Fruit fly (Drosophila melanogaster): Measurements from ENCODE around the gene RpL35.

The RpL35 gene

DNA sequence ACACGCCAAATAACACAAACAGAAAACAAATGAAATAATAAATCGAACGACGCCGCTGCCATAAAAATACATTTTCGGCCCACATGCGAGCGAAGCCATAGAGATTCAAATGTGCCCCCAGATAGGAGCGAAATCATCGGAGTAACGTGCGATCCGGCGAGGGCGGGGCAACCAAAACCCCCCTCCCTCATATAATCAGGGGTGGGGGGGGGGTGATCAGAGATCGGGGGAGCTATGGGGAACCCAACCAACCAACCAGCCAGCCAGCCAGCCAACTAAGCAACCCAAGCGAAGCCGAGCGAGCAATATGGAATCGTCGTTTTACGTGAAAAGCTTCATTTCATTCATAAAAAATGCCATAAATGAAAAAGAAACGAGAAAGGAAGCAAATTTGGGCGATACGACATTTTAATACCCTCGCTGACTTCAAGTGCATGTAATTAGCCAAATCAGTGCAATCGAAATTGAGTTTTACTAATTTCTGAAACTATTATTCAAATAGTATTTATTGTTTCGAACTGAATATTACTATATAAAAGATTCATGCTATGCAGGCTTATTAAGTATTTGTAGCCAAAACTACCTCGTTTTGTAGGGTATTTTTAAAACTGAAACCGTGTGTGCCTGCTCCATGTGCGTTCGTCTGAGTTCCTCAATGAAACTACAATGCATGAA, 27.8 kb downstream of the RpL35 start:
- TF ChIP-seq CTCF (optimal IDR thresholded peaks at IDR 0.05) = no peak
- no peak for TF ChIP-seq CG8478 (optimal IDR thresholded peaks at IDR 0.05)

dm6 chrX:5705097-5705496, 32.9 kb downstream of the RpL35 start:
- TF ChIP-seq CTCF (optimal IDR thresholded peaks at IDR 0.05) (no peak), CG8478 (optimal IDR thresholded peaks at IDR 0.05) (no peak)

- TF ChIP-seq CTCF (optimal IDR thresholded peaks at IDR 0.05) (no peak), CG8478 (optimal IDR thresholded peaks at IDR 0.05) (no peak)
These were observed 33.7 kb downstream of the RpL35 start for dm6 chrX:5705899-5706312.

- TF ChIP-seq CTCF (optimal IDR thresholded peaks at IDR 0.05) (no peak), CG8478 (optimal IDR thresholded peaks at IDR 0.05) (no peak)
These were observed 40.8 kb downstream of the RpL35 start for dm6 chrX:5712966-5713365.

DNA sequence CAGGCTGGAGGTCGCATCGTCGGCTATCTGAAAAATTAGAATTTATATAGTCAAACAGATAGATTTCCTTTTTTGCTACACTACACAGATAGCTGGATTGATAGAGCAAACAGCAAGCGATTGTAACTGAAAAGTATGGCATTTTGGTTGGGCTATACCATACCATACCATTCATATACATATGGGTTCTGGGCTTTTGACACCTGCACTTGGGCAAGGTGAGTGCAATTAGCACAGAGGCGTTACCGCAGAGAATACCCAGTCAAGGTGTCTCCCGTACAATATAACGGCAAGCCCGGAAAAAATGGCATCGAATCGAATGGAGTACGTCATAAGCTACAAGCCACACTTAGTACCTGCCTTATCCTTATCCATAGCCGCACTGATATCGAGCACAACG, 42.6 kb downstream of the RpL35 start:
- no peak for TF ChIP-seq CG8478 (optimal IDR thresholded peaks at IDR 0.05)
- TF ChIP-seq CTCF (optimal IDR thresholded peaks at IDR 0.05) = no peak

- no peak for TF ChIP-seq CG8478 (optimal IDR thresholded peaks at IDR 0.05)
- TF ChIP-seq CTCF (optimal IDR thresholded peaks at IDR 0.05) = no peak
These were observed 43.4 kb downstream of the RpL35 start for dm6 chrX:5715455-5716227.

DNA sequence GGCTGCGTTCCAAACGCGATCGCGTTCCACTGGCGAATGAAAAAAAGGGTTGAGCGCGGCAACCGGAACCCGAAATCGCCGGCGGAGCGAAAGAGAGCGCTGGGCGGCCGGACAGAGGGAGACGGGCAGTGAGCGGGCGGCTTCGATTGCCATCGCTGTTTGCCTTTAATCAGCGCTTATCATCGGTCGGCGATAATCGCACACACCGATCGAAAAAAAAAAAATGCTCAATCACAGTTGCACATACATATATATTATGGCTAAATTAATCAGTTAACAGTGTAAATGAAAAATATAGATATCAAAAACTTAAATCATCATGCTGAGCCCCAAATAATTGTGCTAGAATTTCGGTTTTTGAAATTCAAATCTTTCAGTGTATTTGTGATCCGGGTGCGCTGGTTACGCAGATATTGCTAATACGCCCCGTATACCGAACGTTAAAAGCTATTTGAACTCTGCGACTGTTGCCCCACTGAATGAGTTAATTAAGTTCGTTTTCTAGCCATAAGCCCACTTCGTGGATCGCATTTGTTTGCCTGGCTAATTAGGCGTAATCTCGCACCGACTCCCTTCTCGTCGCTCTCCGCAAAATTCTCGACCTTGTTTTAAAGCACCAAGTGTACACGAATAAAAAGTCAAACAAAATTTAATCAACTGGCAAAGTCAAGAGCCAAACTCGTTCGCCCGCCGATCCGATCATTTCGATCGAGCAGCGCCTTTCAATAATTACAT, 45.7 kb downstream of the RpL35 start, which contains the start of gene CG33080:
TSS of gene CG33080 (minus strand) at position 38 of the 735 bp plus-strand sequence.
- TF ChIP-seq CG8478 (optimal IDR thresholded peaks at IDR 0.05) = no peak
- TF ChIP-seq CTCF (optimal IDR thresholded peaks at IDR 0.05) = no peak

DNA sequence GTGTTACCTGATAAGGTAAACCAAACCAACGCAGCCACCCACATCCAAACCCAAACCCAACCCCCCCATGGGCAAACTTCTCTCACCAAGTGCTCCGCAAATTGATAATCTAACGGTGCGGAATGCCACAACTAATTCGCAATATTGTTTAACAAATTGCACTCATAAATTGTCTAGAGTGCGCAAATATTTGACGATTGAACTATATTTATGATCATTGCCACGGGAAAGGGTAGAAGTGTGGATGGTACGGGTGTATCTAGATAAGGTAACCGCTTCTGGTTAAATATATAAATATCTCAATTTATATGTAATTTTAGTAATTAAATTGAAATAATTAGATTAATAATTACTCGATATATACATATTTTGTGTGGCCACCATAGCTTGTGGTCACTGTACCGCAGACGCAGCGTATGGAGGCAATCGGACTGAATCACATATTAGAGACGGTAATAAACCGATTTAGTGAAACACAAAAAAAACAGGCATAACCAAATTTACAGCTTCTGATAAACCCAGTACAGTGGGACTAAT, 46.3 kb downstream of the RpL35 start:
- TF ChIP-seq CG8478 (optimal IDR thresholded peaks at IDR 0.05) = no peak
- no peak for TF ChIP-seq CTCF (optimal IDR thresholded peaks at IDR 0.05)

Measured in S2 (cell line).